Worm (Caenorhabditis elegans) whole organism, late embryonic: ENCODE measurements around the gene dcap-1.

Experiments used
- K02D7.2 ChIP-seq: sonication (generic microtip); optimal IDR thresholded peaks from 2 replicates; lab custom pipeline; 2017; ENCODE audit warnings: mild to moderate bottlenecking, missing genetic modification characterization, missing compliant biosample characterization
- K09A11.1 ChIP-seq: sonication (generic microtip); optimal IDR thresholded peaks from 2 replicates; lab custom pipeline; 2017; ENCODE audit warnings: antibody characterized with exemption, mild to moderate bottlenecking, missing genetic modification characterization, missing compliant biosample characterization; ENCODE audit not compliant: insufficient read depth
- T23F11.4 ChIP-seq: fragments of 200-800 bp; sonication (Bioruptor generic); optimal IDR thresholded peaks from 2 replicates; lab custom pipeline; 2018; ENCODE audit warnings: mild to moderate bottlenecking, missing genetic modification characterization, missing compliant biosample characterization
- Y22D7AL.16 ChIP-seq: sonication (generic microtip); optimal IDR thresholded peaks from 2 replicates; lab custom pipeline; 2016; ENCODE audit warnings: missing genetic modification characterization, missing compliant biosample characterization
- ahr-1 ChIP-seq: sonication (generic microtip); optimal IDR thresholded peaks from 2 replicates; lab custom pipeline; 2016; ENCODE audit warnings: missing genetic modification characterization, missing compliant biosample characterization
- ama-1 ChIP-seq: fragments of 150-350 bp; optimal IDR thresholded peaks from 2 replicates; lab custom pipeline; 2014
- ceh-14 ChIP-seq: sonication (generic microtip); optimal IDR thresholded peaks from 2 replicates; lab custom pipeline; 2016; ENCODE audit warnings: missing genotype, missing genetic modification characterization, missing compliant biosample characterization
- ceh-18 ChIP-seq: sonication (generic microtip); optimal IDR thresholded peaks from 2 replicates; lab custom pipeline; 2016; ENCODE audit warnings: missing genetic modification characterization, missing compliant biosample characterization
- ceh-19 ChIP-seq: fragments of 200-800 bp; sonication (Bioruptor generic); optimal IDR thresholded peaks from 2 replicates; lab custom pipeline; 2018; ENCODE audit warnings: mild to moderate bottlenecking, missing genetic modification characterization, missing compliant biosample characterization
- ceh-2 ChIP-seq: sonication (generic microtip); optimal IDR thresholded peaks from 2 replicates; lab custom pipeline; 2016; ENCODE audit warnings: missing genotype, missing genetic modification characterization, missing compliant biosample characterization
- ceh-24 ChIP-seq: sonication (generic microtip); optimal IDR thresholded peaks from 2 replicates; lab custom pipeline; 2016; ENCODE audit warnings: mild to moderate bottlenecking, missing genetic modification characterization, missing compliant biosample characterization
- ceh-31 ChIP-seq: sonication (generic microtip); optimal IDR thresholded peaks from 2 replicates; lab custom pipeline; 2016; ENCODE audit warnings: missing genetic modification characterization, missing compliant biosample characterization
- ceh-34 ChIP-seq: sonication (generic microtip); optimal IDR thresholded peaks from 2 replicates; lab custom pipeline; 2016; ENCODE audit warnings: mild to moderate bottlenecking, missing genetic modification characterization, missing compliant biosample characterization
- ceh-45 ChIP-seq: fragments of 200-800 bp; sonication (Bioruptor generic); IDR thresholded peaks from 2 replicates; pipeline ENCODE4 v1.3.6; 2022; ENCODE audit warnings: missing genetic modification reagents, missing genetic modification characterization, missing compliant biosample characterization
- ceh-48 ChIP-seq: sonication (generic microtip); optimal IDR thresholded peaks from 2 replicates; lab custom pipeline; 2016; ENCODE audit warnings: missing genetic modification characterization, inconsistent platforms, missing compliant biosample characterization
- ceh-6 ChIP-seq: fragments of 200-800 bp; sonication (Bioruptor generic); optimal IDR thresholded peaks from 2 replicates; lab custom pipeline; 2018; ENCODE audit warnings: mild to moderate bottlenecking, missing genetic modification characterization, missing compliant biosample characterization
- ceh-9 ChIP-seq: sonication (generic microtip); optimal IDR thresholded peaks from 2 replicates; lab custom pipeline; 2016; ENCODE audit warnings: mild to moderate bottlenecking, missing genetic modification characterization, inconsistent platforms, missing compliant biosample characterization
- che-1 ChIP-seq: sonication (generic microtip); optimal IDR thresholded peaks from 2 replicates; lab custom pipeline; 2016; ENCODE audit warnings: mild to moderate bottlenecking, missing genetic modification characterization, missing compliant biosample characterization
- dve-1 ChIP-seq: sonication (generic microtip); optimal IDR thresholded peaks from 2 replicates; lab custom pipeline; 2017; ENCODE audit warnings: antibody characterized with exemption, mild to moderate bottlenecking, missing genetic modification characterization, missing compliant biosample characterization
- elt-2 ChIP-seq: sonication (generic microtip); optimal IDR thresholded peaks from 2 replicates; lab custom pipeline; 2016; ENCODE audit warnings: missing genetic modification reagents, missing genetic modification characterization, missing compliant biosample characterization
- fkh-10 ChIP-seq: fragments of 150-350 bp; optimal IDR thresholded peaks from 2 replicates; lab custom pipeline; 2014; ENCODE audit warnings: missing biosample characterization, missing genetic modification reagents, missing genetic modification characterization
- gmeb-2 ChIP-seq: sonication (generic microtip); optimal IDR thresholded peaks from 2 replicates; lab custom pipeline; 2016; ENCODE audit warnings: missing genetic modification characterization, inconsistent platforms, missing compliant biosample characterization
- hlh-13 ChIP-seq: fragments of 200-800 bp; sonication (Bioruptor generic); optimal IDR thresholded peaks from 2 replicates; lab custom pipeline; 2018; ENCODE audit warnings: mild to moderate bottlenecking, missing genetic modification characterization, missing compliant biosample characterization
- hlh-15 ChIP-seq: sonication (generic microtip); optimal IDR thresholded peaks from 2 replicates; lab custom pipeline; 2016; ENCODE audit warnings: missing genetic modification characterization, missing compliant biosample characterization
- hlh-30 ChIP-seq: sonication (generic microtip); optimal IDR thresholded peaks from 2 replicates; lab custom pipeline; 2017; ENCODE audit warnings: antibody characterized with exemption, missing genetic modification characterization, missing compliant biosample characterization; ENCODE audit not compliant: insufficient read depth
- hlh-6 ChIP-seq: sonication (generic microtip); optimal IDR thresholded peaks from 2 replicates; lab custom pipeline; 2016; ENCODE audit warnings: missing genotype, missing genetic modification characterization, missing compliant biosample characterization
- hlh-8 ChIP-seq: sonication (generic microtip); optimal IDR thresholded peaks from 2 replicates; lab custom pipeline; 2016; ENCODE audit warnings: missing genotype, missing genetic modification characterization, missing compliant biosample characterization
- madf-2 ChIP-seq: sonication (generic microtip); optimal IDR thresholded peaks from 2 replicates; lab custom pipeline; 2017; ENCODE audit warnings: missing genetic modification characterization, missing compliant biosample characterization
- mec-3 ChIP-seq: sonication (generic microtip); optimal IDR thresholded peaks from 2 replicates; lab custom pipeline; 2016; ENCODE audit warnings: borderline replicate concordance, missing genetic modification characterization, missing compliant biosample characterization
- nfya-1 ChIP-seq: sonication (generic microtip); optimal IDR thresholded peaks from 2 replicates; lab custom pipeline; 2017; ENCODE audit warnings: missing genetic modification characterization, mild to moderate bottlenecking, missing compliant biosample characterization, antibody characterized with exemption, moderate library complexity
- nhr-11 ChIP-seq: fragments of 150-350 bp; optimal IDR thresholded peaks from 2 replicates; lab custom pipeline; 2014; ENCODE audit warnings: missing biosample characterization, missing genetic modification characterization
- nhr-232 ChIP-seq: sonication (generic microtip); optimal IDR thresholded peaks from 2 replicates; lab custom pipeline; 2016; ENCODE audit warnings: missing genetic modification characterization, missing compliant biosample characterization
- npax-4 ChIP-seq: sonication (generic microtip); optimal IDR thresholded peaks from 2 replicates; lab custom pipeline; 2016; ENCODE audit warnings: missing genetic modification characterization, missing compliant biosample characterization
- pat-9 ChIP-seq: fragments of 200-800 bp; sonication (Bioruptor generic); optimal IDR thresholded peaks from 2 replicates; lab custom pipeline; 2018; ENCODE audit warnings: mild to moderate bottlenecking, missing genetic modification characterization, moderate library complexity, missing compliant biosample characterization
- pax-1 ChIP-seq: fragments of 150-350 bp; optimal IDR thresholded peaks from 2 replicates; lab custom pipeline; 2014; ENCODE audit warnings: missing biosample characterization, missing genetic modification characterization
- pha-2 ChIP-seq: sonication (generic microtip); optimal IDR thresholded peaks from 2 replicates; lab custom pipeline; 2017; ENCODE audit warnings: mild to moderate bottlenecking, missing genetic modification characterization, missing compliant biosample characterization
- sox-2 ChIP-seq: fragments of 200-800 bp; sonication (Bioruptor generic); IDR thresholded peaks from 2 replicates; pipeline ENCODE4 v1.3.6; 2022; ENCODE audit warnings: missing genetic modification reagents, missing genetic modification characterization, missing compliant biosample characterization
- tbx-2 ChIP-seq: sonication (generic microtip); optimal IDR thresholded peaks from 2 replicates; lab custom pipeline; 2016; ENCODE audit warnings: missing genetic modification characterization, missing compliant biosample characterization
- tbx-7 ChIP-seq: sonication (generic microtip); optimal IDR thresholded peaks from 2 replicates; lab custom pipeline; 2016; ENCODE audit warnings: missing genotype, missing genetic modification characterization, missing compliant biosample characterization
- unc-3 ChIP-seq, 2 experiments: fragments of 200-800 bp in 1 of 2; sonication (Bioruptor generic) in 1 of 2; sonication (generic microtip) in 1 of 2; conservative IDR thresholded peaks in 1 of 2; optimal IDR thresholded peaks in 1 of 2; 2 replicates each; pipeline versions ENCODE4 v1.3.6 to Lab custom; 2016 to 2022; ENCODE audit warnings: missing compliant biosample characterization in 2 of 2, missing genetic modification characterization in 2 of 2, missing genetic modification reagents in 1 of 2
- unc-42 ChIP-seq: sonication (generic microtip); optimal IDR thresholded peaks from 2 replicates; lab custom pipeline; 2016; ENCODE audit warnings: missing genotype, missing genetic modification characterization, missing compliant biosample characterization
- unc-55 ChIP-seq: sonication (generic microtip); optimal IDR thresholded peaks from 2 replicates; lab custom pipeline; 2017; ENCODE audit warnings: missing biosample characterization, missing genetic modification reagents, missing genetic modification characterization
- unc-86 ChIP-seq: sonication (generic microtip); optimal IDR thresholded peaks from 2 replicates; lab custom pipeline; 2016; ENCODE audit warnings: missing genetic modification characterization, missing compliant biosample characterization
- ztf-16 ChIP-seq: sonication (generic microtip); optimal IDR thresholded peaks from 2 replicates; lab custom pipeline; 2017; ENCODE audit warnings: missing genetic modification characterization, missing compliant biosample characterization

dcap-1 gene

ce11 chrIV:1012447-1012846 lies 42.1 kb downstream of the dcap-1 start, which contains the start of gene rbm-39:
Gene rbm-39, plus strand, starts transcription at chrIV:1012624.
- TF ChIP-seq ceh-45 (GFP tag; lab: Robert Waterston, UW) (no peak), ceh-6 (GFP tag; lab: Kevin White, UChicago) (no peak), unc-55 (GFP tag; lab: Kevin White, UChicago) (peak; percentile 49), hlh-30 (tag; lab: Kevin White, UChicago) (peak; percentile 83), pax-1 (tag; lab: Kevin White, UChicago) (peak; percentile 40), ceh-34 (tag; lab: Kevin White, UChicago) (peak; percentile 39), ceh-48 (tag; lab: Kevin White, UChicago) (peak; percentile 5), unc-42 (tag; lab: Kevin White, UChicago) (peak; percentile 99), nfya-1 (tag; lab: Kevin White, UChicago) (peak; percentile 64), fkh-10 (GFP tag; lab: Kevin White, UChicago) (no peak), tbx-2 (tag; lab: Kevin White, UChicago) (peak; percentile 43), ceh-31 (tag; lab: Kevin White, UChicago) (peak; percentile 55), hlh-13 (GFP tag; lab: Kevin White, UChicago) (no peak), ama-1 (lab: Kevin White, UChicago) (no peak), ceh-19 (GFP tag; lab: Kevin White, UChicago) (no peak), unc-86 (tag; lab: Kevin White, UChicago) (no peak), madf-2 (tag; lab: Kevin White, UChicago) (peak; percentile 21), nhr-11 (tag; lab: Kevin White, UChicago) (no peak), npax-4 (tag; lab: Kevin White, UChicago) (no peak), ceh-18 (tag; lab: Kevin White, UChicago) (peak; percentile 22), pat-9 (no peak), ztf-16 (no peak), pha-2 (tag; lab: Kevin White, UChicago) (peak; percentile 11), ceh-14 (tag; lab: Kevin White, UChicago) (peak; percentile 43), ceh-2 (tag; lab: Kevin White, UChicago) (peak; percentile 18)

- no peak for TF ChIP-seq K02D7.2 (tag; lab: Kevin White, UChicago)
- no peak for TF ChIP-seq dve-1
- no peak for TF ChIP-seq ama-1 (lab: Kevin White, UChicago)
- no peak for TF ChIP-seq madf-2 (tag; lab: Kevin White, UChicago)
- no peak for TF ChIP-seq tbx-7
- TF ChIP-seq hlh-13 (GFP tag; lab: Kevin White, UChicago): no peak
- TF ChIP-seq ceh-9 (tag; lab: Kevin White, UChicago): no peak
- no peak for TF ChIP-seq ceh-45 (GFP tag; lab: Robert Waterston, UW)
- TF ChIP-seq mec-3 (tag; lab: Kevin White, UChicago): no peak
- no peak for TF ChIP-seq hlh-8 (tag; lab: Kevin White, UChicago)
- no peak for TF ChIP-seq elt-2 (tag; lab: Kevin White, UChicago)
- TF ChIP-seq K09A11.1 (tag; lab: Kevin White, UChicago): no peak
- no peak for TF ChIP-seq Y22D7AL.16
- no peak for TF ChIP-seq T23F11.4 (GFP tag; lab: Kevin White, UChicago)
- TF ChIP-seq nfya-1 (tag; lab: Kevin White, UChicago): no peak
- no peak for TF ChIP-seq hlh-6
- TF ChIP-seq gmeb-2: no peak
- no peak for TF ChIP-seq nhr-11 (tag; lab: Kevin White, UChicago)
- no peak for TF ChIP-seq hlh-15 (tag; lab: Kevin White, UChicago)
- no peak for TF ChIP-seq unc-86 (tag; lab: Kevin White, UChicago)
Measured at ce11 chrIV:1011776-1012175, 42.8 kb downstream of the dcap-1 start.

DNA sequence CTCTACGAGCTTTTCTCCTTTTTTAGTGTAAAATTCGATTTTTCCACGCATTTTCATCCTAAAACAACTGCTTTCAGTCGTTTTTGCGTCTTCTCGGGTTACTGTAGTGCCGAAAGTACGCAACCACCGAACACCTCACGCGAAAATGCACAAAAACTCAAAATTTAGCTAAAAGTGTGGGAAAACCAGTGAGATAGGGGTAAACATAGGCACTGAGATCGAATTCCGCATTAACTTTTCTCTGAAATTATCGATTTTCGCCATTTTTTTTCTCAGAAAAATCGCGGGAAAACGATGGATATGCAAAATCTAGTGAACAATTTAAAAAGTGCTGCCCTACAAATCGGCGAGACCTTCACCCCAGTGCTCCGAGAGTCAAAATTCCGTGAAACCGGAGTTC lies 44.4 kb downstream of the dcap-1 start, which contains the start of gene atg-3:
Gene atg-3, plus strand, starts transcription at position 301 of the 400 bp plus-strand sequence.
- no peak for TF ChIP-seq unc-3 (GFP tag; conservative IDR thresholded peaks at IDR 0.05; lab: Robert Waterston, UW)
- no peak for TF ChIP-seq unc-3 (tag; optimal IDR thresholded peaks at IDR 0.05; lab: Kevin White, UChicago)
- no peak for TF ChIP-seq npax-4 (tag; lab: Kevin White, UChicago)
- TF ChIP-seq ceh-6 (GFP tag; lab: Kevin White, UChicago): no peak
- TF ChIP-seq nfya-1 (tag; lab: Kevin White, UChicago): no peak
- TF ChIP-seq pha-2 (tag; lab: Kevin White, UChicago): no peak
- TF ChIP-seq nhr-232 (tag; lab: Kevin White, UChicago): no peak
- TF ChIP-seq ahr-1 (tag; lab: Kevin White, UChicago): no peak
- no peak for TF ChIP-seq tbx-7
- TF ChIP-seq sox-2 (GFP tag; lab: Robert Waterston, UW): no peak
- TF ChIP-seq Y22D7AL.16: no peak
- TF ChIP-seq che-1 (tag; lab: Kevin White, UChicago): no peak
- TF ChIP-seq ceh-24 (tag; lab: Kevin White, UChicago): no peak
